Fruit fly (Drosophila melanogaster) whole organism, embryonic: ENCODE data around the gene CG15337.
A peak's percentile ranks its signal among the peaks of the same experiment; 100 is the strongest.

Experiments
- ATbp ChIP-seq: fragments of 200-800 bp; sonication (Bioruptor generic); optimal IDR thresholded peaks from 2 replicates; lab custom pipeline; 2017; ENCODE audit warnings: missing biosample characterization, mild to moderate bottlenecking, missing genetic modification characterization, missing genetic modification reagents
- Aef1 ChIP-seq: fragments of 200-800 bp; sonication (Bioruptor generic); IDR thresholded peaks from 3 replicates; pipeline ENCODE4 v1.3.6; 2022; ENCODE audit warnings: missing biosample characterization, missing genetic modification characterization
- CG10321 ChIP-seq: fragments of 200-800 bp; sonication (Bioruptor generic); IDR thresholded peaks from 2 replicates; pipeline ENCODE4 v1.3.6; 2022; ENCODE audit warnings: missing biosample characterization, missing genetic modification characterization
- CG10543 ChIP-seq: fragments of 200-800 bp; sonication (Bioruptor generic); optimal IDR thresholded peaks from 3 replicates; lab custom pipeline; 2017; ENCODE audit warnings: missing biosample characterization, mild to moderate bottlenecking, missing genetic modification characterization, moderate library complexity
- CG12104 ChIP-seq: fragments of 200-800 bp; sonication (Bioruptor generic); optimal IDR thresholded peaks from 3 replicates; lab custom pipeline; 2016; ENCODE audit warnings: missing biosample characterization, missing genetic modification characterization
- CG13894 ChIP-seq: fragments of 200-800 bp; sonication (Bioruptor generic); optimal IDR thresholded peaks from 3 replicates; lab custom pipeline; 2018; ENCODE audit warnings: missing biosample characterization, mild to moderate bottlenecking, missing genetic modification characterization, moderate library complexity
- CG15514 ChIP-seq: fragments of 200-800 bp; sonication (Bioruptor generic); optimal IDR thresholded peaks from 3 replicates; lab custom pipeline; 2017; ENCODE audit warnings: missing biosample characterization, missing genetic modification characterization, mild to moderate bottlenecking, moderate library complexity, missing genetic modification reagents
- CG16815 ChIP-seq: fragments of 200-800 bp; sonication (Bioruptor generic); optimal IDR thresholded peaks from 3 replicates; lab custom pipeline; 2017; ENCODE audit warnings: missing biosample characterization, mild to moderate bottlenecking, missing genetic modification characterization
- CG1832 ChIP-seq: fragments of 200-800 bp; sonication (Bioruptor generic); optimal IDR thresholded peaks from 2 replicates; lab custom pipeline; 2017; ENCODE audit warnings: missing biosample characterization, mild to moderate bottlenecking, missing genetic modification characterization, inconsistent platforms
- CG2875 ChIP-seq: fragments of 200-800 bp; sonication (Bioruptor generic); optimal IDR thresholded peaks from 2 replicates; lab custom pipeline; 2017; ENCODE audit warnings: missing biosample characterization, mild to moderate bottlenecking, missing genetic modification characterization, missing genetic modification reagents
- CG2889 ChIP-seq: fragments of 200-800 bp; sonication (Bioruptor generic); IDR thresholded peaks from 3 replicates; pipeline ENCODE4 v1.3.6; 2022; ENCODE audit warnings: missing biosample characterization, missing genetic modification characterization
- CG32772 ChIP-seq: fragments of 200-800 bp; sonication (Bioruptor generic); IDR thresholded peaks from 2 replicates; pipeline ENCODE4 v1.3.6; 2022; ENCODE audit warnings: missing biosample characterization, missing genetic modification characterization
- CG3838 ChIP-seq: fragments of 200-800 bp; sonication (Bioruptor generic); optimal IDR thresholded peaks from 3 replicates; lab custom pipeline; 2016; ENCODE audit warnings: missing biosample characterization, missing genetic modification characterization
- CG4360 ChIP-seq: fragments of 200-800 bp; sonication (Bioruptor generic); IDR thresholded peaks from 2 replicates; pipeline ENCODE4 v1.3.6; 2022; ENCODE audit warnings: missing biosample characterization, missing genetic modification characterization
- CG4424 ChIP-seq: fragments of 200-800 bp; sonication (Bioruptor generic); optimal IDR thresholded peaks from 3 replicates; lab custom pipeline; 2016; ENCODE audit warnings: missing biosample characterization, missing genetic modification characterization
- CG4730 ChIP-seq: fragments of 200-800 bp; sonication (Bioruptor generic); IDR thresholded peaks from 2 replicates; pipeline ENCODE4 v1.3.6; 2022; ENCODE audit warnings: missing biosample characterization, missing genetic modification characterization
- CG6791 ChIP-seq: fragments of 200-800 bp; sonication (Bioruptor generic); IDR thresholded peaks from 3 replicates; pipeline ENCODE4 v1.3.6; 2022; ENCODE audit warnings: missing biosample characterization, missing genetic modification characterization; ENCODE audit not compliant: partially characterized antibody
- CG7839 ChIP-seq: fragments of 200-800 bp; sonication (Bioruptor generic); optimal IDR thresholded peaks from 3 replicates; lab custom pipeline; 2018; ENCODE audit warnings: missing biosample characterization, mild to moderate bottlenecking, missing genetic modification characterization, moderate library complexity
- CG9609 ChIP-seq: fragments of 200-800 bp; sonication (Bioruptor generic); optimal IDR thresholded peaks from 3 replicates; lab custom pipeline; 2016; ENCODE audit warnings: missing biosample characterization, missing genetic modification characterization
- CTCF ChIP-seq: fragments of 200-800 bp; sonication (Bioruptor generic); optimal IDR thresholded peaks from 2 replicates; lab custom pipeline; 2017; ENCODE audit warnings: missing biosample characterization, mild to moderate bottlenecking, missing genetic modification characterization, moderate library complexity
- Dek ChIP-seq: fragments of 200-800 bp; sonication (Bioruptor generic); optimal IDR thresholded peaks from 3 replicates; lab custom pipeline; 2019; ENCODE audit warnings: missing biosample characterization, mild to moderate bottlenecking, missing genetic modification characterization, moderate library complexity
- Dp ChIP-seq: fragments of 200-800 bp; sonication (Bioruptor generic); optimal IDR thresholded peaks from 2 replicates; lab custom pipeline; 2018; ENCODE audit warnings: missing biosample characterization, mild to moderate bottlenecking, missing genetic modification characterization, moderate library complexity
- Drgx ChIP-seq: fragments of 200-800 bp; sonication (Bioruptor generic); IDR thresholded peaks from 2 replicates; pipeline ENCODE4 v1.3.6; 2022; ENCODE audit warnings: missing biosample characterization, missing genetic modification characterization
- E2f2 ChIP-seq: fragments of 200-800 bp; sonication (Bioruptor generic); IDR thresholded peaks from 2 replicates; pipeline ENCODE4 v1.3.6; 2022; ENCODE audit warnings: missing biosample characterization, missing genetic modification characterization
- Gug ChIP-seq: fragments of 200-800 bp; sonication (Bioruptor generic); IDR thresholded peaks from 4 replicates; pipeline ENCODE4 v1.3.6; 2022; ENCODE audit warnings: missing biosample characterization, missing genetic modification characterization
- HLH4C ChIP-seq: fragments of 200-800 bp; sonication (Bioruptor generic); IDR thresholded peaks from 3 replicates; pipeline ENCODE4 v1.3.6; 2022; ENCODE audit warnings: missing biosample characterization, missing genetic modification characterization; ENCODE audit not compliant: partially characterized antibody
- Jarid2 ChIP-seq: fragments of 200-800 bp; sonication (Bioruptor generic); optimal IDR thresholded peaks from 3 replicates; lab custom pipeline; 2017; ENCODE audit warnings: mild to moderate bottlenecking, missing biosample characterization, missing genetic modification reagents, missing genetic modification characterization
- NFAT ChIP-seq: fragments of 200-800 bp; sonication (Bioruptor generic); IDR thresholded peaks from 2 replicates; pipeline ENCODE4 v1.3.6; 2022; ENCODE audit warnings: missing biosample characterization, missing genetic modification characterization
- Nf-YC ChIP-seq: fragments of 200-800 bp; optimal IDR thresholded peaks from 3 replicates; lab custom pipeline; 2019; ENCODE audit warnings: missing biosample characterization, mild to moderate bottlenecking, missing genetic modification characterization, moderate library complexity
- Sry-β ChIP-seq: fragments of 200-800 bp; sonication (Bioruptor generic); optimal IDR thresholded peaks from 2 replicates; lab custom pipeline; 2018; ENCODE audit warnings: missing biosample characterization, mild to moderate bottlenecking, missing genetic modification characterization, moderate library complexity
- Sry-δ ChIP-seq: fragments of 200-800 bp; sonication (Bioruptor generic); optimal IDR thresholded peaks from 2 replicates; lab custom pipeline; 2016; ENCODE audit warnings: missing biosample characterization, missing genetic modification characterization
- Usf ChIP-seq: fragments of 200-800 bp; sonication (Bioruptor generic); optimal IDR thresholded peaks from 2 replicates; lab custom pipeline; 2017; ENCODE audit warnings: missing genotype, missing biosample characterization, missing genetic modification characterization
- abd-A ChIP-seq: fragments of 200-800 bp; sonication (Bioruptor generic); optimal IDR thresholded peaks from 3 replicates; lab custom pipeline; 2019; ENCODE audit warnings: missing biosample characterization, mild to moderate bottlenecking, missing genetic modification characterization, moderate library complexity
- cad ChIP-seq: fragments of >200 bp; optimal IDR thresholded peaks from 2 replicates; lab custom pipeline; 2017; ENCODE audit warnings: missing biosample characterization, missing genetic modification characterization
- dmrt11E ChIP-seq: fragments of 200-800 bp; sonication (Bioruptor generic); optimal IDR thresholded peaks from 3 replicates; lab custom pipeline; 2018; ENCODE audit warnings: missing biosample characterization, mild to moderate bottlenecking, missing genetic modification characterization, moderate library complexity
- grau ChIP-seq: fragments of 200-800 bp; optimal IDR thresholded peaks from 3 replicates; lab custom pipeline; 2019; ENCODE audit warnings: missing biosample characterization, mild to moderate bottlenecking, missing genetic modification characterization, moderate library complexity
- kay ChIP-seq: fragments of 200-800 bp; sonication (Bioruptor generic); optimal IDR thresholded peaks from 2 replicates; lab custom pipeline; 2016; ENCODE audit warnings: missing biosample characterization, missing genetic modification characterization
- nom ChIP-seq: fragments of 200-800 bp; sonication (Bioruptor generic); optimal IDR thresholded peaks from 2 replicates; lab custom pipeline; 2017; ENCODE audit warnings: missing biosample characterization, missing genetic modification characterization, mild to moderate bottlenecking, moderate library complexity, missing genetic modification reagents
- onecut ChIP-seq: fragments of 200-800 bp; sonication (Bioruptor generic); IDR thresholded peaks from 2 replicates; pipeline ENCODE4 v1.3.6; 2022; ENCODE audit warnings: missing biosample characterization, missing genetic modification characterization
- prd ChIP-seq, 3 experiments: fragments of >200 bp in 2 of 3; fragments of 200-800 bp in 1 of 3; sonication (Bioruptor generic) in 1 of 3; optimal IDR thresholded peaks in 2 of 3; IDR thresholded peaks in 1 of 3; 2 replicates in 2 of 3; 3 replicates in 1 of 3; pipeline versions ENCODE4 v1.3.6 to Lab custom; 2017 to 2022; ENCODE audit warnings: missing biosample characterization in 1 of 3, missing genetic modification characterization in 1 of 3
- pros ChIP-seq: fragments of 200-800 bp; sonication (Bioruptor generic); optimal IDR thresholded peaks from 3 replicates; lab custom pipeline; 2019; ENCODE audit warnings: missing biosample characterization, mild to moderate bottlenecking, missing genetic modification characterization, moderate library complexity
- sens ChIP-seq: fragments of 200-800 bp; sonication (Bioruptor generic); peaks from one replicate; lab custom pipeline; 2016; ENCODE audit warnings: missing biosample characterization, missing genetic modification characterization
- shn ChIP-seq: fragments of 200-800 bp; sonication (Bioruptor generic); optimal IDR thresholded peaks from 3 replicates; lab custom pipeline; 2016; ENCODE audit warnings: missing biosample characterization, missing genetic modification characterization
- sisA ChIP-seq: fragments of 200-800 bp; sonication (Bioruptor generic); IDR thresholded peaks from 2 replicates; pipeline ENCODE4 v1.3.6; 2022; ENCODE audit warnings: missing biosample characterization, missing genetic modification characterization
- so ChIP-seq: fragments of 200-800 bp; sonication (Bioruptor generic); IDR thresholded peaks from 3 replicates; pipeline ENCODE4 v1.3.6; 2022; ENCODE audit warnings: missing biosample characterization, missing genetic modification characterization
- sqz ChIP-seq: fragments of 200-800 bp; sonication (Bioruptor generic); optimal IDR thresholded peaks from 3 replicates; lab custom pipeline; 2018; ENCODE audit warnings: missing biosample characterization, mild to moderate bottlenecking, missing genetic modification characterization
- sug ChIP-seq: fragments of 200-800 bp; optimal IDR thresholded peaks from 2 replicates; lab custom pipeline; 2019; ENCODE audit warnings: missing biosample characterization, mild to moderate bottlenecking, missing genetic modification characterization, moderate library complexity
- tio ChIP-seq: fragments of 200-800 bp; sonication (Bioruptor generic); optimal IDR thresholded peaks from 2 replicates; lab custom pipeline; 2017; ENCODE audit warnings: missing biosample characterization, missing genetic modification characterization, inconsistent platforms
- wdn ChIP-seq: fragments of 200-800 bp; sonication (Bioruptor generic); IDR thresholded peaks from 2 replicates; pipeline ENCODE4 v1.3.6; 2022; ENCODE audit warnings: missing biosample characterization, missing genetic modification characterization
- zen2 ChIP-seq: fragments of 200-800 bp; sonication (Bioruptor generic); IDR thresholded peaks from 3 replicates; pipeline ENCODE4 v1.3.6; 2022; ENCODE audit warnings: missing biosample characterization, missing genetic modification characterization; ENCODE audit not compliant: partially characterized antibody

The CG15337 gene

dm6 chrX:8193017-8193556 is 33.2 kb downstream of the CG15337 start (continued):
- peak; percentile 28; the same call in 1 of the 3 replicates for TF ChIP-seq zen2 (GFP tag; lab: Robert Waterston, UW)
- no peak for TF ChIP-seq prd (optimal IDR thresholded peaks at IDR 0.05; lab: Kevin White, UChicago)
- no peak for TF ChIP-seq prd (GFP tag; IDR thresholded peaks at IDR 0.05; lab: Robert Waterston, UW)
- TF ChIP-seq CG3838 (GFP tag; lab: Kevin White, UChicago) = no peak
- peak; percentile 38 for TF ChIP-seq nom (GFP tag; lab: Kevin White, UChicago)
- TF ChIP-seq NFAT (GFP tag; lab: Robert Waterston, UW) = peak; percentile 33; the same call in 1 of the 2 replicates
- 0 out of 2 replicates have a peak, but pooled peaks have one; percentile 29 for TF ChIP-seq CG32772 (GFP tag; lab: Robert Waterston, UW)
- peak; percentile 91 for TF ChIP-seq Sry-β (GFP tag; lab: Kevin White, UChicago)
- no peak for TF ChIP-seq ATbp (GFP tag; lab: Kevin White, UChicago)
- TF ChIP-seq dmrt11E (tag; lab: Kevin White, UChicago) = no peak
- TF ChIP-seq cad (GFP tag; lab: Kevin White, UChicago) = peak; percentile 62
- no peak for TF ChIP-seq sisA
- no peak for TF ChIP-seq grau
- TF ChIP-seq wdn (GFP tag; lab: Robert Waterston, UW) = peak; percentile 20; the same call in 1 of the 2 replicates
- peak; percentile 2 for TF ChIP-seq Nf-YC
- TF ChIP-seq sens (GFP tag; lab: Kevin White, UChicago) = peak; percentile 71
- peak; percentile 68; the same call in 1 of the 2 replicates for TF ChIP-seq CG10321 (GFP tag; lab: Robert Waterston, UW)
- TF ChIP-seq E2f2 (GFP tag; lab: Robert Waterston, UW) = 0 out of 2 replicates have a peak, but pooled peaks have one; percentile 9
- peak; percentile 70 for TF ChIP-seq CG1832 (GFP tag; lab: Kevin White, UChicago)
- TF ChIP-seq CG7839 = no peak
- no peak for TF ChIP-seq Usf
- peak; percentile 34 for TF ChIP-seq sug (tag; lab: Kevin White, UChicago)
- no peak for TF ChIP-seq Dek
- peak; percentile 6 for TF ChIP-seq abd-A (tag; lab: Kevin White, UChicago)
- peak; percentile 52 for TF ChIP-seq CG15514
- peak; percentile 27; the same call in 1 of the 2 replicates for TF ChIP-seq Drgx (GFP tag; lab: Robert Waterston, UW)
- TF ChIP-seq onecut (GFP tag; lab: Robert Waterston, UW) = peak; percentile 48; the same call in 1 of the 2 replicates
- TF ChIP-seq CG10543 = peak; percentile 59

dm6 chrX:8194559-8194958 is 34.7 kb downstream of the CG15337 start:
- no peak for TF ChIP-seq Gug (GFP tag; lab: Robert Waterston, UW)
- no peak for TF ChIP-seq CG4730 (GFP tag; lab: Robert Waterston, UW)
- TF ChIP-seq sqz = peak; percentile 49
- TF ChIP-seq Jarid2 (GFP tag; lab: Kevin White, UChicago) = no peak
- TF ChIP-seq abd-A (tag; lab: Kevin White, UChicago) = peak; percentile 86
- TF ChIP-seq CG16815 (GFP tag; lab: Kevin White, UChicago) = no peak
- TF ChIP-seq shn (GFP tag; lab: Kevin White, UChicago) = no peak
- TF ChIP-seq so (GFP tag; lab: Robert Waterston, UW) = no peak
- no peak for TF ChIP-seq tio (GFP tag; lab: Kevin White, UChicago)
- TF ChIP-seq CG2889 (GFP tag; lab: Robert Waterston, UW) = no peak
- TF ChIP-seq CTCF (GFP tag; lab: Kevin White, UChicago) = no peak
- peak; percentile 47 for TF ChIP-seq CG1832 (GFP tag; lab: Kevin White, UChicago)
- TF ChIP-seq Aef1 = peak; percentile 58
- no peak for TF ChIP-seq pros (GFP tag; lab: Kevin White, UChicago)
- TF ChIP-seq CG9609 (GFP tag; lab: Kevin White, UChicago) = no peak
- peak; percentile 80 for TF ChIP-seq CG4360 (GFP tag; lab: Robert Waterston, UW)
- TF ChIP-seq HLH4C = no peak
- no peak for TF ChIP-seq Dp (GFP tag; lab: Kevin White, UChicago)
- TF ChIP-seq kay (GFP tag; lab: Kevin White, UChicago) = no peak
- TF ChIP-seq Nf-YC = peak; percentile 25
- TF ChIP-seq CG2875 (GFP tag; lab: Kevin White, UChicago) = no peak
- no peak for TF ChIP-seq CG6791 (GFP tag; lab: Robert Waterston, UW)
- TF ChIP-seq CG12104 (GFP tag; lab: Kevin White, UChicago) = no peak
- TF ChIP-seq CG10321 (GFP tag; lab: Robert Waterston, UW) = no peak
- TF ChIP-seq CG13894 = peak; percentile 49
- no peak for TF ChIP-seq CG4424 (GFP tag; lab: Kevin White, UChicago)
- no peak for TF ChIP-seq Sry-δ
